Fruit fly (Drosophila melanogaster) whole organism, prepupa: ENCODE measurements around the gene CG2887.

Experiments used
- Blimp-1 ChIP-seq: fragments of 200-800 bp; sonication (Bioruptor generic); optimal IDR thresholded peaks from 3 replicates; lab custom pipeline; 2017; ENCODE audit warnings: missing biosample characterization, missing genetic modification characterization, mild to moderate bottlenecking, moderate library complexity, missing genetic modification reagents
- CG11294 ChIP-seq: fragments of 200-800 bp; sonication (Bioruptor generic); IDR thresholded peaks from 2 replicates; pipeline ENCODE4 v1.3.6; 2022; ENCODE audit warnings: missing biosample characterization, missing genetic modification characterization
- CG11762 ChIP-seq: fragments of 200-800 bp; sonication (Bioruptor generic); optimal IDR thresholded peaks from 3 replicates; lab custom pipeline; 2016; ENCODE audit warnings: missing biosample characterization, missing genetic modification characterization; ENCODE audit not compliant: insufficient read depth
- CG11902 ChIP-seq: fragments of 200-800 bp; sonication (Bioruptor generic); optimal IDR thresholded peaks from 3 replicates; lab custom pipeline; 2016; ENCODE audit warnings: missing biosample characterization, missing genetic modification characterization
- CG34406 ChIP-seq: fragments of 200-800 bp; sonication (Bioruptor generic); optimal IDR thresholded peaks from 3 replicates; lab custom pipeline; 2016; ENCODE audit warnings: missing biosample characterization, missing genetic modification characterization
- CG4318 ChIP-seq: fragments of 200-800 bp; sonication (Bioruptor generic); optimal IDR thresholded peaks from 3 replicates; lab custom pipeline; 2017; ENCODE audit warnings: missing biosample characterization, mild to moderate bottlenecking, missing genetic modification characterization
- CG6163 ChIP-seq: fragments of 200-800 bp; sonication (Bioruptor generic); IDR thresholded peaks from 3 replicates; pipeline ENCODE4 v1.3.6; 2022; ENCODE audit warnings: missing biosample characterization, missing genetic modification characterization
- CG6808 ChIP-seq: fragments of 200-800 bp; sonication (Bioruptor generic); optimal IDR thresholded peaks from 3 replicates; lab custom pipeline; 2017; ENCODE audit warnings: missing biosample characterization, missing genetic modification characterization, mild to moderate bottlenecking, moderate library complexity, missing genetic modification reagents
- CG9139 ChIP-seq: fragments of 200-800 bp; sonication (Bioruptor generic); optimal IDR thresholded peaks from 3 replicates; lab custom pipeline; 2017; ENCODE audit warnings: missing biosample characterization, mild to moderate bottlenecking, missing genetic modification characterization
- Gug ChIP-seq: fragments of 200-800 bp; sonication (Bioruptor generic); IDR thresholded peaks from 2 replicates; pipeline ENCODE4 v1.3.6; 2022; ENCODE audit warnings: missing biosample characterization, missing genetic modification characterization
- Lpt ChIP-seq: fragments of 200-800 bp; sonication (Bioruptor generic); optimal IDR thresholded peaks from 3 replicates; lab custom pipeline; 2016; ENCODE audit warnings: missing biosample characterization, missing genetic modification characterization
- Smox ChIP-seq: fragments of 200-800 bp; sonication (Bioruptor generic); optimal IDR thresholded peaks from 3 replicates; lab custom pipeline; 2016; ENCODE audit warnings: missing biosample characterization, missing genetic modification characterization
- achi ChIP-seq: fragments of 200-800 bp; sonication (Bioruptor generic); optimal IDR thresholded peaks from 3 replicates; lab custom pipeline; 2016; ENCODE audit warnings: missing biosample characterization, missing genetic modification characterization
- cyc ChIP-seq: fragments of 200-800 bp; sonication (Bioruptor generic); optimal IDR thresholded peaks from 3 replicates; lab custom pipeline; 2016; ENCODE audit warnings: missing biosample characterization, missing genetic modification characterization
- eg ChIP-seq: fragments of 200-800 bp; sonication (Bioruptor generic); IDR thresholded peaks from 3 replicates; pipeline ENCODE4 v1.3.6; 2022; ENCODE audit warnings: missing biosample characterization, missing genetic modification characterization
- fkh ChIP-seq: fragments of 200-800 bp; sonication (Bioruptor generic); optimal IDR thresholded peaks from 3 replicates; lab custom pipeline; 2017; ENCODE audit warnings: missing biosample characterization, mild to moderate bottlenecking, missing genetic modification characterization, moderate library complexity
- lz ChIP-seq: fragments of 200-800 bp; sonication (Bioruptor generic); optimal IDR thresholded peaks from 3 replicates; lab custom pipeline; 2016; ENCODE audit warnings: missing biosample characterization, missing genetic modification characterization
- pdm3 ChIP-seq: fragments of 200-800 bp; sonication (Bioruptor generic); optimal IDR thresholded peaks from 3 replicates; lab custom pipeline; 2016; ENCODE audit warnings: missing biosample characterization, missing genetic modification characterization
- topi ChIP-seq: fragments of 200-800 bp; sonication (Bioruptor generic); optimal IDR thresholded peaks from 3 replicates; lab custom pipeline; 2016; ENCODE audit warnings: missing biosample characterization, missing genetic modification characterization
- vri ChIP-seq: fragments of 200-800 bp; sonication (Bioruptor generic); optimal IDR thresholded peaks from 3 replicates; lab custom pipeline; 2016; ENCODE audit warnings: missing biosample characterization, mild to moderate bottlenecking, missing genetic modification characterization

CG2887 gene

dm6 chrX:10454795-10455194 is 23.5 kb downstream of the CG2887 start, which contains the start of gene CG32683:
CG32683 (minus strand) TSS chrX:10454895.
- TF ChIP-seq eg (GFP tag; lab: Robert Waterston, UW) (no peak), lz (GFP tag; lab: Kevin White, UChicago) (no peak), achi (GFP tag; lab: Kevin White, UChicago) (no peak), topi (GFP tag; lab: Kevin White, UChicago) (no peak), CG6808 (GFP tag; lab: Kevin White, UChicago) (no peak), CG6163 (GFP tag; lab: Robert Waterston, UW) (no peak), cyc (GFP tag; lab: Kevin White, UChicago) (no peak), CG34406 (GFP tag; lab: Kevin White, UChicago) (no peak), CG4318 (GFP tag; lab: Kevin White, UChicago) (no peak), vri (GFP tag; lab: Kevin White, UChicago) (no peak), Smox (GFP tag; lab: Kevin White, UChicago) (no peak), CG11762 (GFP tag; lab: Kevin White, UChicago) (no peak), Gug (GFP tag; lab: Robert Waterston, UW) (no peak)

dm6 chrX:10432712-10433111 is 45.6 kb downstream of the CG2887 start, which contains the start of gene CG12640:
CG12640 (minus strand) TSS chrX:10432812.
- TF ChIP-seq CG9139 (GFP tag; lab: Kevin White, UChicago) (no peak), CG11294 (GFP tag; lab: Robert Waterston, UW) (no peak), pdm3 (no peak), CG11902 (GFP tag; lab: Kevin White, UChicago) (no peak), Blimp-1 (GFP tag; lab: Kevin White, UChicago) (no peak), fkh (GFP tag; lab: Kevin White, UChicago) (no peak), Lpt (GFP tag; lab: Kevin White, UChicago) (no peak)
